Worm (Caenorhabditis elegans) whole organism, L2 larva: ENCODE measurements around the gene C09B8.8.

ENCODE experiments used
- C34F6.9 ChIP-seq: fragments of 150-350 bp; optimal IDR thresholded peaks from 2 replicates; lab custom pipeline; 2014; ENCODE audit warnings: missing biosample characterization, missing genetic modification characterization
- R02D3.7 ChIP-seq: fragments of 150-350 bp; optimal IDR thresholded peaks from 2 replicates; lab custom pipeline; 2014; ENCODE audit warnings: missing biosample characterization, missing genetic modification characterization
- Y55F3AM.14 ChIP-seq: fragments of 200-800 bp; sonication (Bioruptor generic); optimal IDR thresholded peaks from 2 replicates; lab custom pipeline; 2018; ENCODE audit warnings: mild to moderate bottlenecking, missing genetic modification characterization, missing compliant biosample characterization
- ZK546.5 ChIP-seq: sonication (generic microtip); optimal IDR thresholded peaks from 2 replicates; lab custom pipeline; 2017; ENCODE audit warnings: missing biosample characterization, missing genetic modification characterization
- alr-1 ChIP-seq: fragments of 150-350 bp; optimal IDR thresholded peaks from 2 replicates; lab custom pipeline; 2014; ENCODE audit warnings: missing biosample characterization, missing genetic modification characterization
- aly-2 ChIP-seq: fragments of 150-350 bp; optimal IDR thresholded peaks from 2 replicates; lab custom pipeline; 2014; ENCODE audit warnings: missing biosample characterization, missing genetic modification characterization
- ama-1 ChIP-seq: fragments of 150-350 bp; optimal IDR thresholded peaks from 2 replicates; lab custom pipeline; 2018; ENCODE audit warnings: inconsistent platforms
- blmp-1 ChIP-seq: sonication (generic microtip); optimal IDR thresholded peaks from 2 replicates; lab custom pipeline; 2017; ENCODE audit warnings: missing genetic modification characterization, mild to moderate bottlenecking, missing compliant biosample characterization, antibody characterized with exemption, moderate library complexity; ENCODE audit not compliant: insufficient read depth
- ceh-16 ChIP-seq: fragments of 150-350 bp; optimal IDR thresholded peaks from 2 replicates; lab custom pipeline; 2014; ENCODE audit warnings: missing biosample characterization, missing genetic modification characterization
- ceh-82 ChIP-seq: fragments of 150-350 bp; optimal IDR thresholded peaks from 2 replicates; lab custom pipeline; 2014; ENCODE audit warnings: missing biosample characterization, missing genetic modification characterization
- crh-2 ChIP-seq: sonication (generic microtip); optimal IDR thresholded peaks from 2 replicates; lab custom pipeline; 2017; ENCODE audit warnings: missing biosample characterization, missing genetic modification characterization
- elt-1 ChIP-seq: fragments of 150-350 bp; optimal IDR thresholded peaks from 2 replicates; lab custom pipeline; 2014; ENCODE audit warnings: missing biosample characterization, missing genetic modification characterization
- fos-1 ChIP-seq: fragments of 150-350 bp; optimal IDR thresholded peaks from 2 replicates; lab custom pipeline; 2014; ENCODE audit warnings: missing biosample characterization, missing genetic modification characterization
- lin-11 ChIP-seq: fragments of 150-350 bp; sonication (generic microtip); optimal IDR thresholded peaks from 2 replicates; lab custom pipeline; 2014; ENCODE audit warnings: missing biosample characterization, missing genetic modification characterization, inconsistent platforms, mixed read lengths
- lin-13 ChIP-seq: fragments of 150-350 bp; optimal IDR thresholded peaks from 2 replicates; lab custom pipeline; 2014; ENCODE audit warnings: missing biosample characterization, missing genetic modification reagents, missing genetic modification characterization
- lsy-2 ChIP-seq, 2 experiments: fragments of 150-350 bp in 1 of 2; sonication (generic microtip) in 1 of 2; optimal IDR thresholded peaks; 2 replicates each; lab custom pipeline; 2014 to 2017; ENCODE audit warnings: missing biosample characterization in 2 of 2, missing genetic modification characterization in 2 of 2
- mab-5 ChIP-seq: fragments of 150-350 bp; optimal IDR thresholded peaks from 2 replicates; lab custom pipeline; 2014; ENCODE audit warnings: missing biosample characterization, missing genetic modification characterization
- mbf-1 ChIP-seq: sonication (generic microtip); optimal IDR thresholded peaks from 2 replicates; lab custom pipeline; 2017; ENCODE audit warnings: missing biosample characterization, missing genetic modification characterization
- nhr-12 ChIP-seq: fragments of 150-350 bp; optimal IDR thresholded peaks from 2 replicates; lab custom pipeline; 2014; ENCODE audit warnings: missing biosample characterization, missing genetic modification characterization
- nhr-129 ChIP-seq: fragments of 150-350 bp; optimal IDR thresholded peaks from 2 replicates; lab custom pipeline; 2014; ENCODE audit warnings: missing biosample characterization, missing genetic modification characterization
- nhr-237 ChIP-seq: fragments of 150-350 bp; optimal IDR thresholded peaks from 2 replicates; lab custom pipeline; 2014; ENCODE audit warnings: missing biosample characterization, missing genetic modification characterization
- nhr-25 ChIP-seq: fragments of 150-350 bp; sonication (generic microtip); optimal IDR thresholded peaks from 3 replicates; lab custom pipeline; 2014; ENCODE audit warnings: missing biosample characterization, missing genetic modification characterization
- nhr-6 ChIP-seq: fragments of 150-350 bp; optimal IDR thresholded peaks from 2 replicates; lab custom pipeline; 2014; ENCODE audit warnings: missing biosample characterization, missing genetic modification characterization
- nhr-77 ChIP-seq: fragments of 150-350 bp; optimal IDR thresholded peaks from 2 replicates; lab custom pipeline; 2014; ENCODE audit warnings: missing biosample characterization, missing genetic modification characterization
- peb-1 ChIP-seq: fragments of 150-350 bp; optimal IDR thresholded peaks from 2 replicates; lab custom pipeline; 2014; ENCODE audit warnings: missing biosample characterization, missing genetic modification characterization
- snpc-4 ChIP-seq: fragments of 150-350 bp; optimal IDR thresholded peaks from 2 replicates; lab custom pipeline; 2014; ENCODE audit warnings: missing biosample characterization, missing genetic modification characterization
- unc-39 ChIP-seq: fragments of 150-350 bp; optimal IDR thresholded peaks from 2 replicates; lab custom pipeline; 2014; ENCODE audit warnings: missing biosample characterization, missing genetic modification characterization
- unc-55 ChIP-seq: fragments of 150-350 bp; sonication (generic microtip); optimal IDR thresholded peaks from 3 replicates; lab custom pipeline; 2014; ENCODE audit warnings: missing biosample characterization, missing genetic modification reagents, missing genetic modification characterization
- unc-62 ChIP-seq: fragments of 150-350 bp; optimal IDR thresholded peaks from 2 replicates; lab custom pipeline; 2014; ENCODE audit warnings: missing biosample characterization, missing genetic modification reagents, missing genetic modification characterization
- zag-1 ChIP-seq: fragments of 150-350 bp; optimal IDR thresholded peaks from 2 replicates; lab custom pipeline; 2014; ENCODE audit warnings: missing biosample characterization, missing genetic modification characterization
- ztf-1 ChIP-seq: fragments of 200-800 bp; sonication (Bioruptor generic); conservative IDR thresholded peaks from 2 replicates; pipeline ENCODE4 v1.3.6; 2022; ENCODE audit warnings: missing genetic modification characterization, missing compliant biosample characterization
- ztf-4 ChIP-seq: fragments of 150-350 bp; optimal IDR thresholded peaks from 2 replicates; lab custom pipeline; 2014; ENCODE audit warnings: missing biosample characterization, missing genetic modification characterization

Gene C09B8.8

DNA sequence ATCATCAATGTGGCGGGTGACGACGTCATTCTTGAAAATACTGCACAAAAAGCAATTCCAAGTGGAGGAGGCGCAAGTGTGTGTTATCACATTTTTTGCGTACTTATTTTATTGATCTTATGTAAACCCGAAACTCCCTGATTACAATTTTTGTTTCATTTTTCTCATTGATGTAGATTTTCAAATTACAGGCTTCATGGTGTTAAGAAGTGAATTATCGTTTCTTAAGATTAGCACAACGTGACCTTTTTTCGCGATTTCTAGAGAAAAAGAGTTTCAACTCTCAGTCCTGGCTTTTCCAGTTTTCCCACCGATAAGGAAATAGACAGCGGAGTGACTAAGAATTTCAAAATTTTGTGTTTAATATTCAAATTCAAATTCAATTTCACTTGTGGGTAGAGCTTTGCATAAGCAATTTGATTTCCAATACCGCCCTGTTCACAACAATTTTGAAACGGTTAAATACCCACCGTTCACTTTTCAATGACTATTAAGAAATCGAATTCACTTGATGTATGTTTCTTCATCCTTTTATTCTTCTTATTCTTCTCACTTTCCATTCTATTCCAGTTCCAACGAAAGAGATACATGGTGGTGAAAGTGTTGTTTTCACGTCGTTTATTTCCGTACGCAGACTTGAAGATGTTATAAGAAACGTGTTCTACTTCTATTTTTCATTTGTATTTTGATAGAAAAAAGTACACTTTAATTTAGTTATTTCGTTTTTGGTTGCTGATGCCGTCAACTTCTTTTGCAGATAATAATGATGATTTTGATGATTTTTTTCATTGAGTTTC, 11.6 kb downstream of the C09B8.8 start:
- TF ChIP-seq blmp-1 (tag; lab: Kevin White, UChicago) (peak; percentile 92), lsy-2 (tag; optimal IDR thresholded peaks at IDR 0.05; lab: Kevin White, UChicago) (no peak), crh-2 (tag; lab: Kevin White, UChicago) (no peak)

DNA sequence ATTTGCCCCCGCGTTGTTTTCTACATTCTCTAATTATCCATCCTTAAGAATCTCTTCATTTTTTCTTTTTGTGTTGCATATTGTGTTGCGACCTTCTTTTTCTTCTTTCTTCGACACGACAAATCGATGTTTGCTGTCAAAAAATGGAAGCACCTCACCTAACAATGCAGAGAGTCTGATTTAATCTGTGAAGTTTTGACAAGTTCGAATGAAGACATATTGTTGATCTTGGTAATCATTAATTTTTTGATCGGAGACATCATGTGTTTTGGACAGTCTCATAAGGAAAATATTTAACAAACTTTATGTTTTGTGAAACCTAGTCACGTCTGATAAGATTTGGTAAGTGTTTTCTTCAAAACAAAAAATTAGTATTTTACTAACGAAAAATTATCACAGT, 13.8 kb downstream of the C09B8.8 start:
- TF ChIP-seq nhr-25 (tag; lab: Kevin White, UChicago): peak; percentile 5
- no peak for TF ChIP-seq nhr-237
- TF ChIP-seq lin-11 (tag; lab: Kevin White, UChicago): no peak
- TF ChIP-seq ceh-16 (tag; lab: Kevin White, UChicago): peak; percentile 49

DNA sequence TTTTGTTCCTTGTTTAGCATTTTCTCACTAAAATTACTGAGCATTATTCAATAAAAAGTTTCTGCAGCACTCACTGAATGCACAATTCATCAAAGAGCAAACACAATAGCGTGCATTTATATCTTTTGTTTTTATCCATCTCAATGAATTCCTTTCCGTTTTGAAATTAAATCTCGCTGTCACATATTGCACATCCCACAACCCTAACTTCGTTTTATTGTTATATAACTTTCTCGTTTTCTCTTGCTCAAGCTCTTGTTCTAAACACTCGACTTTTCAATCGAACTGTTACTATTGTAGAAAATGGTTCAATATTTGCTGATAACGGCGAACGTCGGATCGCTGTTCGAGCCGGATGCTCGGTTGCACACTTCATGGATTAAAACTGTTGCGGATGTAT, 15.9 kb downstream of the C09B8.8 start, which contains the start of gene ipp-5:
Gene ipp-5 (plus strand): TSS at position 301 of the 400 bp plus-strand sequence.
- TF ChIP-seq alr-1 (tag; lab: Kevin White, UChicago): no peak
- TF ChIP-seq C34F6.9 (tag; lab: Kevin White, UChicago): no peak
- no peak for TF ChIP-seq peb-1 (tag; lab: Kevin White, UChicago)
- TF ChIP-seq Y55F3AM.14 (GFP tag; lab: Kevin White, UChicago): no peak
- TF ChIP-seq ama-1 (lab: Kevin White, UChicago): no peak
- no peak for TF ChIP-seq nhr-6 (tag; lab: Kevin White, UChicago)
- TF ChIP-seq mab-5 (tag; lab: Kevin White, UChicago): no peak
- TF ChIP-seq nhr-77 (tag; lab: Kevin White, UChicago): no peak
- TF ChIP-seq R02D3.7: no peak
- no peak for TF ChIP-seq nhr-129 (tag; lab: Kevin White, UChicago)

DNA sequence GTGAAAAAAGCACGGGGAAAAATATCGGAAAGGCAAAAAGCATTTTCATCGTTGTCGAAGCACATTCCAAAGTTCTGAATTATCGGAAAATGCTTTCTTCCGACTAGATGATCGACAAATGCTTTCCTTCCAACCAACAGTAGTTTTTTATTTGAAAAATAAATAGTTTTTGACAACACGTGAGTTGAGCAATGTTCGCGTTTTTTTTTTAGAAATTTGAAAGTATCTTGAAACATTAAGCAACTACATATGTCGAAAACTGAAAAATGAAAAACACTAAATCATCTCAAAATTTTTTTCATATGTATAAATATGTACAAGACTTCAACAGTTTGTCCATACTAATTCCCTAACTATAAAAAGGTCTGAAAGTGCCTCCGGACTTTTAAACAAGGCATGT, 24.3 kb downstream of the C09B8.8 start, which contains the start of gene hsp-25:
Gene hsp-25 (minus strand): TSS at position 101 of the 400 bp plus-strand sequence.
- TF ChIP-seq mbf-1 (tag; lab: Kevin White, UChicago) (no peak), nhr-6 (tag; lab: Kevin White, UChicago) (no peak), nhr-25 (tag; lab: Kevin White, UChicago) (no peak), unc-55 (GFP tag; lab: Kevin White, UChicago) (no peak), unc-62 (GFP tag; lab: Kevin White, UChicago) (no peak), nhr-77 (tag; lab: Kevin White, UChicago) (no peak), ceh-82 (tag; lab: Kevin White, UChicago) (no peak), R02D3.7 (no peak), ztf-1 (GFP tag; lab: Robert Waterston, UW) (no peak), alr-1 (tag; lab: Kevin White, UChicago) (no peak), mab-5 (tag; lab: Kevin White, UChicago) (no peak), aly-2 (tag; lab: Kevin White, UChicago) (no peak), zag-1 (tag; lab: Kevin White, UChicago) (no peak), fos-1 (tag; lab: Kevin White, UChicago) (no peak), blmp-1 (tag; lab: Kevin White, UChicago) (no peak), unc-39 (tag; lab: Kevin White, UChicago) (no peak), elt-1 (tag; lab: Kevin White, UChicago) (no peak)

DNA sequence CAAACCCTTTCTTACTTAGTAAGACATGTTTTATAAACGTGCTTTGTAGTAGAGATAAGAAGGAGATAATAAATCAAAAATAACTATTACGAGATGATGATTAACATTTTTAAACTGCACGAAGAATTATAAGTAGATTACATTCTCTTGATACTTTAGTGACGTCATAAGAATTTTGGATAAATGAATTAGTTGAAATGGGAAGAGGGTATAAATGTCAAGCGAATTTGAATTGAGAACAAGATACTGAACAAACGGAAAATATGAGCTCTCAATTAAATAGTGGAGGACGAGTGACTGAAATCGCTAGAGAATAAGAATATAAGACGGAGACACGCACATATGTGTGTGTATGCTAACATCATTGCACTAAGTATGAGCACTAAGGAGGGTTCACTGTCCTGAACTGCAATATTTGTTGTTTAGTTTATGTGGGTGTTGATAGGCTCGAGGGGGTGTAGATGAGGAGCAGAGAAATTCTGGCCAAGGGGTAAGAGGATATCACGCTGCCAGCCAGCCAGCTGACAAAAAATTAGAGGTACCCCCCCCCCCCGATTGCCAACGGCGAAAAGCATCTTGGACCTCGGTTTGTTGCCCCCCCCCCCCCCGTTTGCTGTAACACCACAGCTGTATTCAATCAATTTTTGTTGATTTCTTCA, 25.3 kb downstream of the C09B8.8 start:
- TF ChIP-seq nhr-25 (tag; lab: Kevin White, UChicago) (no peak), ZK546.5 (tag; lab: Kevin White, UChicago) (no peak), crh-2 (tag; lab: Kevin White, UChicago) (peak; percentile 48), lsy-2 (tag; optimal IDR thresholded peaks at IDR 0.05; lab: Kevin White, UChicago) (peak in 1 of 2 experiments; percentile 27), lin-11 (tag; lab: Kevin White, UChicago) (no peak), nhr-237 (no peak), lin-13 (GFP tag; lab: Kevin White, UChicago) (no peak), C34F6.9 (tag; lab: Kevin White, UChicago) (peak; percentile 20), nhr-12 (tag; lab: Kevin White, UChicago) (no peak), snpc-4 (tag; lab: Kevin White, UChicago) (no peak), elt-1 (tag; lab: Kevin White, UChicago) (no peak), ztf-4 (tag; lab: Kevin White, UChicago) (peak; percentile 44), peb-1 (tag; lab: Kevin White, UChicago) (no peak), ama-1 (lab: Kevin White, UChicago) (no peak), unc-39 (tag; lab: Kevin White, UChicago) (no peak)
